Worm (Caenorhabditis elegans): ENCODE measurements around the gene rcd-1.
A peak's percentile ranks its signal among the peaks of the same experiment; 100 is the strongest.

Gene rcd-1

ce11 chrII:3731723-3732122 is 22.0 kb upstream of the rcd-1 start, which contains the start of the genes sdz-12 and bath-31:
Gene sdz-12 (minus strand): TSS chrII:3731823.
Gene bath-31 (plus strand): TSS chrII:3731973.
- no peak for TF ChIP-seq snpc-4 (tag; optimal IDR thresholded peaks at IDR 0.05)
- no peak for TF ChIP-seq nhr-23 (tag; optimal IDR thresholded peaks at IDR 0.05)
- TF ChIP-seq eor-1 (tag; optimal IDR thresholded peaks at IDR 0.05): no peak
- TF ChIP-seq nhr-77 (tag; optimal IDR thresholded peaks at IDR 0.05): no peak
- no peak for TF ChIP-seq ZK546.5 (tag; optimal IDR thresholded peaks at IDR 0.05)
- TF ChIP-seq nhr-237 (tag; optimal IDR thresholded peaks at IDR 0.05): no peak
- no peak for TF ChIP-seq ztf-4 (tag; optimal IDR thresholded peaks at IDR 0.05)
- TF ChIP-seq fkh-10 (GFP tag; optimal IDR thresholded peaks at IDR 0.05): no peak
- TF ChIP-seq mml-1 (tag; optimal IDR thresholded peaks at IDR 0.05): no peak
- no peak for TF ChIP-seq pha-4 (tag; optimal IDR thresholded peaks at IDR 0.05)
- TF ChIP-seq aly-2 (tag; optimal IDR thresholded peaks at IDR 0.05): no peak
- no peak for TF ChIP-seq lin-15B (tag; optimal IDR thresholded peaks at IDR 0.05)

- no peak for TF ChIP-seq mdl-1 (tag; optimal IDR thresholded peaks at IDR 0.05)
- TF ChIP-seq ztf-11 (tag; optimal IDR thresholded peaks at IDR 0.05): no peak
- no peak for TF ChIP-seq mml-1 (tag; optimal IDR thresholded peaks at IDR 0.05)
- no peak for TF ChIP-seq R02D3.7 (tag; optimal IDR thresholded peaks at IDR 0.05)
- no peak for TF ChIP-seq ZK546.5 (tag; optimal IDR thresholded peaks at IDR 0.05)
- TF ChIP-seq nhr-77 (tag; optimal IDR thresholded peaks at IDR 0.05): no peak
- no peak for TF ChIP-seq pha-4 (tag; optimal IDR thresholded peaks at IDR 0.05)
- no peak for TF ChIP-seq nhr-12 (tag; optimal IDR thresholded peaks at IDR 0.05)
- no peak for TF ChIP-seq snpc-4 (tag; optimal IDR thresholded peaks at IDR 0.05)
- TF ChIP-seq egl-5 (tag; optimal IDR thresholded peaks at IDR 0.05): no peak
These were observed 16.8 kb upstream of the rcd-1 start, which contains the start of gene F12E12.6 for ce11 chrII:3736893-3737375. Gene F12E12.6 (minus strand): TSS chrII:3736943.

ce11 chrII:3739647-3740046 is 14.1 kb upstream of the rcd-1 start, which contains the start of gene F12E12.2:
Gene F12E12.2 (plus strand): TSS chrII:3739947.
- no peak for TF ChIP-seq nhr-43 (tag; optimal IDR thresholded peaks at IDR 0.05; ENCODE audit: poor library complexity, severe bottlenecking)
- TF ChIP-seq ceh-82 (tag; optimal IDR thresholded peaks at IDR 0.05): no peak
- TF ChIP-seq fos-1 (tag; optimal IDR thresholded peaks at IDR 0.05): no peak
- no peak for TF ChIP-seq ZK546.5 (tag; optimal IDR thresholded peaks at IDR 0.05)
- TF ChIP-seq fkh-2 (tag; optimal IDR thresholded peaks at IDR 0.05): no peak

ce11 chrII:3741584-3741983 is 12.1 kb upstream of the rcd-1 start, which contains the start of gene F12E12.1:
Gene F12E12.1 (plus strand): TSS chrII:3741884.
- TF ChIP-seq egl-27 (tag; optimal IDR thresholded peaks at IDR 0.05) (no peak), nhr-23 (tag; optimal IDR thresholded peaks at IDR 0.05) (no peak), hmg-11 (tag; optimal IDR thresholded peaks at IDR 0.05) (no peak), lsy-12 (tag; optimal IDR thresholded peaks at IDR 0.05) (no peak), unc-39 (tag; optimal IDR thresholded peaks at IDR 0.05) (no peak), nhr-237 (tag; optimal IDR thresholded peaks at IDR 0.05) (no peak), ceh-9 (tag; optimal IDR thresholded peaks at IDR 0.05) (no peak), nhr-77 (tag; optimal IDR thresholded peaks at IDR 0.05) (no peak), ztf-11 (tag; optimal IDR thresholded peaks at IDR 0.05) (no peak), nhr-12 (tag; optimal IDR thresholded peaks at IDR 0.05) (no peak), ama-1 (optimal IDR thresholded peaks at IDR 0.05) (no peak), fkh-10 (GFP tag; optimal IDR thresholded peaks at IDR 0.05) (no peak), zag-1 (tag; optimal IDR thresholded peaks at IDR 0.05) (no peak)

ce11 chrII:3743684-3744200 is 10.0 kb upstream of the rcd-1 start, which contains the start of gene nta-1:
Gene nta-1 (minus strand): TSS chrII:3743814.
- TF ChIP-seq daf-12 (tag; optimal IDR thresholded peaks at IDR 0.05) (no peak), ceh-28 (tag; optimal IDR thresholded peaks at IDR 0.05) (no peak), nhr-12 (tag; optimal IDR thresholded peaks at IDR 0.05) (no peak), nfya-1 (tag; optimal IDR thresholded peaks at IDR 0.05; ENCODE audit: insufficient read depth) (no peak), elt-2 (tag; optimal IDR thresholded peaks at IDR 0.05) (peak; percentile 24), aly-2 (tag; optimal IDR thresholded peaks at IDR 0.05) (no peak), pha-4 (tag; optimal IDR thresholded peaks at IDR 0.05) (peak; percentile 76), pqm-1 (tag; optimal IDR thresholded peaks at IDR 0.05) (peak; percentile 51)

Data from whole organism, L3 larva.